Worm (Caenorhabditis elegans): ENCODE results near the gene C53A3.1.

DNA sequence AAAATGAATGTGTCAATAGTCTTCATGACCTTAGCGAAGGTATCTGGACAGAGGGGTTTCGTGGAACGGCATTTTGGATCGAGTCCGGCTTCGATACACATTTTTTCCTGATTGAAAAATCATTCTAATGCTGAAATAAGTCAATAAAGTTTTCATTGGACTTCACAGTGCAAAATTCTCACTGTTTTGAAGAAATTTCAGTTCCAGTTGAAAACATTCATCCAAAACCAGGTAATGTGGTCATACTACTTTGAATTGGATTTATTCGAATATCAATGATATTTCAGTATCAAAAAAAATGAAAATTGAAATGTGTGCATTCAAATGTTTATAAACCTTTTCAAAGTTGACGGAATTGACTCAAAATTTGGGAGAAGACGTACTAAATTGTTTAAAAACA, 6.6 kb downstream of the C53A3.1 start, which contains the start of gene pgph-1:
- TF ChIP-seq unc-62 (GFP tag; optimal IDR thresholded peaks at IDR 0.05) (no peak), nhr-12 (tag; optimal IDR thresholded peaks at IDR 0.05) (no peak), zip-8 (tag; optimal IDR thresholded peaks at IDR 0.05) (no peak), ces-1 (GFP tag; optimal IDR thresholded peaks at IDR 0.05) (no peak), ceh-83 (GFP tag; optimal IDR thresholded peaks at IDR 0.05) (no peak), nhr-28 (tag; optimal IDR thresholded peaks at IDR 0.05) (no peak), unc-39 (tag; optimal IDR thresholded peaks at IDR 0.05) (no peak), ceh-39 (tag; optimal IDR thresholded peaks at IDR 0.05) (no peak), ztf-11 (tag; optimal IDR thresholded peaks at IDR 0.05) (no peak), hlh-1 (tag; optimal IDR thresholded peaks at IDR 0.05) (no peak)
